Fruit fly (Drosophila melanogaster) whole organism, embryonic: ENCODE results near the gene CG14420.

ENCODE experiments used
- ATbp ChIP-seq: fragments of 200-800 bp; sonication (Bioruptor generic); optimal IDR thresholded peaks from 2 replicates; lab custom pipeline; 2017; ENCODE audit warnings: missing biosample characterization, mild to moderate bottlenecking, missing genetic modification characterization, missing genetic modification reagents
- CG17186 ChIP-seq: fragments of 200-800 bp; sonication (Bioruptor generic); optimal IDR thresholded peaks from 3 replicates; lab custom pipeline; 2017; ENCODE audit warnings: missing biosample characterization, missing genetic modification reagents, missing genetic modification characterization
- CG2116 ChIP-seq: fragments of 200-800 bp; sonication (Bioruptor generic); optimal IDR thresholded peaks from 3 replicates; lab custom pipeline; 2018; ENCODE audit warnings: missing biosample characterization, mild to moderate bottlenecking, missing genetic modification characterization
- CG2712 ChIP-seq: fragments of 200-800 bp; optimal IDR thresholded peaks from 3 replicates; lab custom pipeline; 2019; ENCODE audit warnings: missing biosample characterization, mild to moderate bottlenecking, missing genetic modification characterization, moderate library complexity
- CG4424 ChIP-seq: fragments of 200-800 bp; sonication (Bioruptor generic); optimal IDR thresholded peaks from 3 replicates; lab custom pipeline; 2016; ENCODE audit warnings: missing biosample characterization, missing genetic modification characterization
- CG7963 ChIP-seq: fragments of 200-800 bp; sonication (Bioruptor generic); IDR thresholded peaks from 3 replicates; pipeline ENCODE4 v1.3.6; 2022; ENCODE audit warnings: missing biosample characterization, missing genetic modification characterization; ENCODE audit not compliant: partially characterized antibody
- Chrac-16 ChIP-seq: fragments of 200-800 bp; sonication (Bioruptor generic); optimal IDR thresholded peaks from 3 replicates; lab custom pipeline; 2016; ENCODE audit warnings: missing biosample characterization, missing genetic modification characterization
- Ets65A ChIP-seq: fragments of 200-800 bp; sonication (Bioruptor generic); peaks from one replicate; lab custom pipeline; 2016; ENCODE audit warnings: missing biosample characterization, missing genetic modification characterization
- cg ChIP-seq: fragments of 200-800 bp; sonication (Bioruptor generic); optimal IDR thresholded peaks from 3 replicates; lab custom pipeline; 2019; ENCODE audit warnings: missing biosample characterization, mild to moderate bottlenecking, missing genetic modification characterization, moderate library complexity
- ci ChIP-seq: fragments of 200-800 bp; sonication (Bioruptor generic); IDR thresholded peaks from 3 replicates; pipeline ENCODE4 v1.3.6; 2022; ENCODE audit warnings: missing biosample characterization, missing genetic modification characterization
- dati ChIP-seq: fragments of 200-800 bp; sonication (Bioruptor generic); IDR thresholded peaks from 2 replicates; pipeline ENCODE4 v1.3.6; 2022; ENCODE audit warnings: missing biosample characterization, missing genetic modification characterization
- dimm ChIP-seq: fragments of 200-800 bp; sonication (Bioruptor generic); IDR thresholded peaks from 2 replicates; pipeline ENCODE4 v1.3.6; 2022; ENCODE audit warnings: missing biosample characterization, missing genetic modification characterization
- dmrt11E ChIP-seq: fragments of 200-800 bp; sonication (Bioruptor generic); optimal IDR thresholded peaks from 3 replicates; lab custom pipeline; 2018; ENCODE audit warnings: missing biosample characterization, mild to moderate bottlenecking, missing genetic modification characterization, moderate library complexity
- gsb-n ChIP-seq: fragments of 200-800 bp; sonication (Bioruptor generic); optimal IDR thresholded peaks from 3 replicates; lab custom pipeline; 2018; ENCODE audit warnings: missing biosample characterization, mild to moderate bottlenecking, missing genetic modification characterization
- oc ChIP-seq: fragments of 200-800 bp; sonication (Bioruptor generic); optimal IDR thresholded peaks from 2 replicates; lab custom pipeline; 2018; ENCODE audit warnings: missing biosample characterization, mild to moderate bottlenecking, missing genetic modification characterization, moderate library complexity
- sens ChIP-seq: fragments of 200-800 bp; sonication (Bioruptor generic); peaks from one replicate; lab custom pipeline; 2016; ENCODE audit warnings: missing biosample characterization, missing genetic modification characterization
- tll ChIP-seq, 2 experiments: fragments of 200-800 bp in 1 of 2; fragments of >200 bp in 1 of 2; sonication (Bioruptor generic) in 1 of 2; optimal IDR thresholded peaks; 2 replicates each; lab custom pipeline; 2017 to 2019; ENCODE audit warnings: missing biosample characterization in 2 of 2, missing genetic modification characterization in 2 of 2, mild to moderate bottlenecking in 1 of 2, moderate library complexity in 1 of 2
- zen ChIP-seq: fragments of 200-800 bp; sonication (Bioruptor generic); optimal IDR thresholded peaks from 3 replicates; lab custom pipeline; 2018; ENCODE audit warnings: missing biosample characterization, mild to moderate bottlenecking, missing genetic modification characterization, moderate library complexity

CG14420 gene

dm6 chrX:2989332-2989731, 50.7 kb downstream of the CG14420 start:
- TF ChIP-seq dati (GFP tag; lab: Robert Waterston, UW) (no peak), gsb-n (peak; percentile 7), ci (GFP tag; lab: Robert Waterston, UW) (0 out of 3 replicates have a peak, but pooled peaks have one; percentile 27), tll (GFP tag; optimal IDR thresholded peaks at IDR 0.05; lab: Kevin White, UChicago) (peak in 1 of 2 experiments; percentile 15), cg (GFP tag; lab: Kevin White, UChicago) (peak; percentile 58), oc (tag; lab: Kevin White, UChicago) (no peak), ATbp (GFP tag; lab: Kevin White, UChicago) (peak; percentile 0), dmrt11E (tag; lab: Kevin White, UChicago) (peak; percentile 14), CG17186 (GFP tag; lab: Kevin White, UChicago) (no peak), CG2712 (tag; lab: Kevin White, UChicago) (peak; percentile 1), dimm (GFP tag; lab: Robert Waterston, UW) (no peak), CG7963 (no peak), CG2116 (no peak), sens (peak; percentile 72), zen (tag; lab: Kevin White, UChicago) (peak; percentile 17), Chrac-16 (GFP tag; lab: Kevin White, UChicago) (no peak), CG4424 (GFP tag; lab: Kevin White, UChicago) (no peak), Ets65A (peak; percentile 46)
